Worm (Caenorhabditis elegans) whole organism, late embryonic: Measurements from ENCODE around the gene srh-145.

ENCODE experiments used
- C08G9.2 ChIP-seq: sonication (generic microtip); optimal IDR thresholded peaks from 2 replicates; lab custom pipeline; 2016; ENCODE audit warnings: mild to moderate bottlenecking, missing genetic modification characterization, moderate library complexity, missing compliant biosample characterization
- F13H6.1 ChIP-seq: sonication (generic microtip); optimal IDR thresholded peaks from 2 replicates; lab custom pipeline; 2016; ENCODE audit warnings: missing genetic modification characterization, missing compliant biosample characterization
- Y22D7AL.16 ChIP-seq: sonication (generic microtip); optimal IDR thresholded peaks from 2 replicates; lab custom pipeline; 2016; ENCODE audit warnings: missing genetic modification characterization, missing compliant biosample characterization
- ahr-1 ChIP-seq: sonication (generic microtip); optimal IDR thresholded peaks from 2 replicates; lab custom pipeline; 2016; ENCODE audit warnings: missing genetic modification characterization, missing compliant biosample characterization
- ceh-18 ChIP-seq: sonication (generic microtip); optimal IDR thresholded peaks from 2 replicates; lab custom pipeline; 2016; ENCODE audit warnings: missing genetic modification characterization, missing compliant biosample characterization
- ceh-24 ChIP-seq: sonication (generic microtip); optimal IDR thresholded peaks from 2 replicates; lab custom pipeline; 2016; ENCODE audit warnings: mild to moderate bottlenecking, missing genetic modification characterization, missing compliant biosample characterization
- ceh-30 ChIP-seq: fragments of 150-350 bp; optimal IDR thresholded peaks from 2 replicates; lab custom pipeline; 2014; ENCODE audit warnings: missing biosample characterization, missing genetic modification characterization
- ceh-34 ChIP-seq: sonication (generic microtip); optimal IDR thresholded peaks from 2 replicates; lab custom pipeline; 2016; ENCODE audit warnings: mild to moderate bottlenecking, missing genetic modification characterization, missing compliant biosample characterization
- ceh-45 ChIP-seq: fragments of 200-800 bp; sonication (Bioruptor generic); IDR thresholded peaks from 2 replicates; pipeline ENCODE4 v1.3.6; 2022; ENCODE audit warnings: missing genetic modification reagents, missing genetic modification characterization, missing compliant biosample characterization
- ceh-6 ChIP-seq: fragments of 200-800 bp; sonication (Bioruptor generic); optimal IDR thresholded peaks from 2 replicates; lab custom pipeline; 2018; ENCODE audit warnings: mild to moderate bottlenecking, missing genetic modification characterization, missing compliant biosample characterization
- che-1 ChIP-seq: sonication (generic microtip); optimal IDR thresholded peaks from 2 replicates; lab custom pipeline; 2016; ENCODE audit warnings: mild to moderate bottlenecking, missing genetic modification characterization, missing compliant biosample characterization
- dve-1 ChIP-seq: sonication (generic microtip); optimal IDR thresholded peaks from 2 replicates; lab custom pipeline; 2017; ENCODE audit warnings: antibody characterized with exemption, mild to moderate bottlenecking, missing genetic modification characterization, missing compliant biosample characterization
- elt-4 ChIP-seq: sonication (generic microtip); optimal IDR thresholded peaks from 2 replicates; lab custom pipeline; 2016; ENCODE audit warnings: missing genetic modification characterization, missing compliant biosample characterization
- fkh-10 ChIP-seq: fragments of 150-350 bp; optimal IDR thresholded peaks from 2 replicates; lab custom pipeline; 2014; ENCODE audit warnings: missing biosample characterization, missing genetic modification reagents, missing genetic modification characterization
- fkh-6 ChIP-seq: sonication (generic microtip); optimal IDR thresholded peaks from 2 replicates; lab custom pipeline; 2016; ENCODE audit warnings: missing genetic modification characterization, missing compliant biosample characterization
- gmeb-2 ChIP-seq: sonication (generic microtip); optimal IDR thresholded peaks from 2 replicates; lab custom pipeline; 2016; ENCODE audit warnings: missing genetic modification characterization, inconsistent platforms, missing compliant biosample characterization
- hlh-13 ChIP-seq: fragments of 200-800 bp; sonication (Bioruptor generic); optimal IDR thresholded peaks from 2 replicates; lab custom pipeline; 2018; ENCODE audit warnings: mild to moderate bottlenecking, missing genetic modification characterization, missing compliant biosample characterization
- hlh-15 ChIP-seq: sonication (generic microtip); optimal IDR thresholded peaks from 2 replicates; lab custom pipeline; 2016; ENCODE audit warnings: missing genetic modification characterization, missing compliant biosample characterization
- hlh-30 ChIP-seq: sonication (generic microtip); optimal IDR thresholded peaks from 2 replicates; lab custom pipeline; 2017; ENCODE audit warnings: antibody characterized with exemption, missing genetic modification characterization, missing compliant biosample characterization; ENCODE audit not compliant: insufficient read depth
- madf-2 ChIP-seq: sonication (generic microtip); optimal IDR thresholded peaks from 2 replicates; lab custom pipeline; 2017; ENCODE audit warnings: missing genetic modification characterization, missing compliant biosample characterization
- nfya-1 ChIP-seq: sonication (generic microtip); optimal IDR thresholded peaks from 2 replicates; lab custom pipeline; 2017; ENCODE audit warnings: missing genetic modification characterization, mild to moderate bottlenecking, missing compliant biosample characterization, antibody characterized with exemption, moderate library complexity
- nhr-11 ChIP-seq: fragments of 150-350 bp; optimal IDR thresholded peaks from 2 replicates; lab custom pipeline; 2014; ENCODE audit warnings: missing biosample characterization, missing genetic modification characterization
- nhr-232 ChIP-seq: sonication (generic microtip); optimal IDR thresholded peaks from 2 replicates; lab custom pipeline; 2016; ENCODE audit warnings: missing genetic modification characterization, missing compliant biosample characterization
- npax-4 ChIP-seq: sonication (generic microtip); optimal IDR thresholded peaks from 2 replicates; lab custom pipeline; 2016; ENCODE audit warnings: missing genetic modification characterization, missing compliant biosample characterization
- odd-2 ChIP-seq: sonication (generic microtip); optimal IDR thresholded peaks from 2 replicates; lab custom pipeline; 2017; ENCODE audit warnings: antibody characterized with exemption, mild to moderate bottlenecking, missing genetic modification characterization, missing compliant biosample characterization
- pag-3 ChIP-seq: sonication (generic microtip); optimal IDR thresholded peaks from 2 replicates; lab custom pipeline; 2016; ENCODE audit warnings: missing compliant biosample characterization, missing genetic modification characterization, borderline replicate concordance
- pat-9 ChIP-seq: fragments of 200-800 bp; sonication (Bioruptor generic); optimal IDR thresholded peaks from 2 replicates; lab custom pipeline; 2018; ENCODE audit warnings: mild to moderate bottlenecking, missing genetic modification characterization, moderate library complexity, missing compliant biosample characterization
- pax-1 ChIP-seq: fragments of 150-350 bp; optimal IDR thresholded peaks from 2 replicates; lab custom pipeline; 2014; ENCODE audit warnings: missing biosample characterization, missing genetic modification characterization
- pha-4 ChIP-seq: fragments of 150-350 bp; optimal IDR thresholded peaks from 2 replicates; lab custom pipeline; 2018; ENCODE audit warnings: missing biosample characterization, missing genetic modification reagents, missing genetic modification characterization
- ref-2 ChIP-seq: sonication (generic microtip); optimal IDR thresholded peaks from 2 replicates; lab custom pipeline; 2016; ENCODE audit warnings: missing genetic modification characterization, missing compliant biosample characterization
- sdc-2 ChIP-seq: sonication (generic microtip); optimal IDR thresholded peaks from 2 replicates; lab custom pipeline; 2016; ENCODE audit warnings: missing genotype, missing genetic modification characterization, missing compliant biosample characterization
- syd-9 ChIP-seq: sonication (generic microtip); optimal IDR thresholded peaks from 2 replicates; lab custom pipeline; 2016; ENCODE audit warnings: mild to moderate bottlenecking, missing genetic modification characterization, moderate library complexity, missing compliant biosample characterization
- tbx-7 ChIP-seq: sonication (generic microtip); optimal IDR thresholded peaks from 2 replicates; lab custom pipeline; 2016; ENCODE audit warnings: missing genotype, missing genetic modification characterization, missing compliant biosample characterization
- unc-3 ChIP-seq, 2 experiments: fragments of 200-800 bp in 1 of 2; sonication (Bioruptor generic) in 1 of 2; sonication (generic microtip) in 1 of 2; conservative IDR thresholded peaks in 1 of 2; optimal IDR thresholded peaks in 1 of 2; 2 replicates each; pipeline versions ENCODE4 v1.3.6 to Lab custom; 2016 to 2022; ENCODE audit warnings: missing compliant biosample characterization in 2 of 2, missing genetic modification characterization in 2 of 2, missing genetic modification reagents in 1 of 2
- zip-5 ChIP-seq: sonication (generic microtip); optimal IDR thresholded peaks from 2 replicates; lab custom pipeline; 2016; ENCODE audit warnings: missing genetic modification characterization, missing compliant biosample characterization

The srh-145 gene

DNA sequence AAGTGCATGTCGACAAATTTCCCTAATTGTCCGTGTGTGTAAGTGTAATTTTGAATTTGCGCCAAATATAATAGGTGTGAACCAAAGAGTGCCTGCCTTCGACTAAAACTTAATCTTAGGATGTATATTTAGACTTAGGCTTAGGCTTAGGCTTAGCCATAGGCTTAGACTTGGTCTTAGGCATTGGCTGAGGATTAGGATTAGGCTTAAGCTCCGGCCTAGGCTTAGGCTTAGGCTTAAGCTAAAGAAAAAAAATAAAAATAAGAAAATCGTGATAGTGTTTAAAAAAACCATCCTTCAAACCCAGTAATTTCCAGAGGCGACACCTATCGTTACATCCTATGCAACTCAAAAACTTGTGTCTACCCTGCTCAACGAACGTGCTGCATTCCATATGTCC, 35.7 kb downstream of the srh-145 start:
- TF ChIP-seq madf-2 (tag; lab: Kevin White, UChicago): no peak
- TF ChIP-seq dve-1: peak; percentile 70
- TF ChIP-seq ahr-1: no peak

- TF ChIP-seq che-1 (tag; lab: Kevin White, UChicago) (no peak), ahr-1 (no peak), ref-2 (no peak), nhr-232 (tag; lab: Kevin White, UChicago) (no peak), ceh-6 (GFP tag; lab: Kevin White, UChicago) (no peak), npax-4 (no peak), odd-2 (tag; lab: Kevin White, UChicago) (no peak), ceh-18 (tag; lab: Kevin White, UChicago) (no peak), elt-4 (tag; lab: Kevin White, UChicago) (no peak), dve-1 (no peak), nhr-11 (no peak), nfya-1 (tag; lab: Kevin White, UChicago) (no peak), unc-3 (GFP tag; conservative IDR thresholded peaks at IDR 0.05; lab: Robert Waterston, UW) (no peak), unc-3 (tag; optimal IDR thresholded peaks at IDR 0.05; lab: Kevin White, UChicago) (no peak), fkh-6 (no peak)
- TF ChIP-seq, all 69 proteins: peak for 0
Measured at ce11 chrV:16447735-16448134, 37.2 kb downstream of the srh-145 start, which contains the start of gene T08G3.13. TSS of gene T08G3.13 (plus strand) at chrV:16448035.

DNA sequence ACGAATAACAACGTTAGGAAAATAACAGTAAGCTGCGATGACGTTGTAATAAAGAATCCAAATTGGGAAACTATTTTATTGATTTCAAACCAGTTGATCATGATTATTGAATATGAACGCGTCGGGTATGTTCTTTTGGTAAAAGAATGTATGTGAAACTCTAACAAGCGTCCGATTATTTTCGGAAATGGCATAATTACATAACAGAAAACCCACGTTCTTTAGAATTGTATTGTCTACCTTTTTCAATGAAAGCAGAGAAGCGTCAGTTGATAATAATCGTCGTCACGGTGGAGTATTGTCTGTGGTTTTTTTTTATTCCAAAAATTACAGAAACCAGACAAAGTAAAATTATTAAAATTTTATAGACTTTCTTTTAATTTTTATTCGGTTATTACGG, 44.6 kb downstream of the srh-145 start, which contains the start of gene str-14:
Gene str-14, minus strand, starts transcription at position 101 of the 400 bp plus-strand sequence.
- no peak for TF ChIP-seq nhr-232 (tag; lab: Kevin White, UChicago)
- no peak for TF ChIP-seq Y22D7AL.16
- TF ChIP-seq sdc-2 (tag; lab: Kevin White, UChicago): no peak
- no peak for TF ChIP-seq npax-4
- TF ChIP-seq hlh-13: no peak
- TF ChIP-seq pha-4 (tag; lab: Kevin White, UChicago): no peak
- TF ChIP-seq ceh-24: no peak
- no peak for TF ChIP-seq fkh-10 (GFP tag; lab: Kevin White, UChicago)
- no peak for TF ChIP-seq gmeb-2 (tag; lab: Kevin White, UChicago)
- TF ChIP-seq tbx-7: no peak
- TF ChIP-seq hlh-15 (tag; lab: Kevin White, UChicago): no peak
- TF ChIP-seq syd-9 (tag; lab: Kevin White, UChicago): no peak

DNA sequence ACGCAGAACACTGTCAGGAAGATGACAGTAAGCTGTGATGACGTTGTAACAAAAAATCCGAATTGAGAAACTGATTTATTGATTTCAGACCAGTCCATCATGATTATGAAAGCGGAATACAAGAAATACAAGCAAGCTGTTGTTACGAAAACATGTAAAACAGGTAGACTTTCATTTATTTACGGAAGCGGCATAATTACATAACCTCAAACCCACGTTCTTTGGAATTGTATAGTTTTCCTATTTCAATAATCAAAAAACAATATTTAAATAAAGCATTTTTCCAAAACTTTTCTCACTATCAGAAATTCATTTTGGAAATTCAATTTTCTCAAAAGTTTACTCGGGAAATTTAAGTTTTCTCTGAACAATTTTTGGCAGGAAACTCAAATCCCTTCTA, 48.2 kb downstream of the srh-145 start, which contains the start of gene str-15:
Gene str-15, minus strand, starts transcription at position 101 of the 400 bp plus-strand sequence.
- no peak for TF ChIP-seq hlh-15 (tag; lab: Kevin White, UChicago)
- no peak for TF ChIP-seq pag-3 (tag; lab: Kevin White, UChicago)
- TF ChIP-seq pat-9 (tag; lab: Kevin White, UChicago): no peak
- TF ChIP-seq C08G9.2 (tag; lab: Kevin White, UChicago): no peak
- TF ChIP-seq ceh-6 (GFP tag; lab: Kevin White, UChicago): no peak
- TF ChIP-seq ceh-34 (tag; lab: Kevin White, UChicago): no peak
- TF ChIP-seq zip-5 (tag; lab: Kevin White, UChicago): no peak
- no peak for TF ChIP-seq ceh-30 (tag; lab: Kevin White, UChicago)

DNA sequence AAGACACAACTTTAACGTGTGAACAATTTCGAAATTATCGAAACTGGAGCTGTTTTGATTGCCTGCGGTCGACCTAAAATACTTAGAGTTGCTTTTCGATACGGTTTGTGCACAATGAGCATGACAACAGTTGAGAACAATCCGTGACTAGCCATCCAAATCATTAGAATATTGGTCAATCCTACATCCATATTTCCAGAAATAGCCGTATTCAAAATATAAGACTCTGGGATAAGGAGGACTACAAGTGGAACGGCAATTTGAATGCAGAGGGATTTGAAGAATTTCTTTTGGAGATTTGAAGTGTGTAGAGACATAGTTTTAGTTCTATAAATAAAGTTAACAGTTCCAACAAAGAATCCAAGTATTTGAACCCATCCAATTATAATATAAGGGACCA, 48.9 kb downstream of the srh-145 start:
- no peak for TF ChIP-seq pax-1 (tag; lab: Kevin White, UChicago)
- TF ChIP-seq hlh-30 (tag; lab: Kevin White, UChicago): no peak
- no peak for TF ChIP-seq pag-3 (tag; lab: Kevin White, UChicago)
- TF ChIP-seq npax-4: no peak
- TF ChIP-seq nhr-232 (tag; lab: Kevin White, UChicago): no peak
- TF ChIP-seq fkh-6: no peak
- TF ChIP-seq fkh-10 (GFP tag; lab: Kevin White, UChicago): no peak
- no peak for TF ChIP-seq F13H6.1 (tag; lab: Kevin White, UChicago)
- TF ChIP-seq syd-9 (tag; lab: Kevin White, UChicago): no peak
- TF ChIP-seq che-1 (tag; lab: Kevin White, UChicago): no peak
- no peak for TF ChIP-seq odd-2 (tag; lab: Kevin White, UChicago)
- TF ChIP-seq pha-4 (tag; lab: Kevin White, UChicago): no peak
- TF ChIP-seq ceh-45 (GFP tag; lab: Robert Waterston, UW): no peak
- no peak for TF ChIP-seq unc-3 (GFP tag; conservative IDR thresholded peaks at IDR 0.05; lab: Robert Waterston, UW)
- TF ChIP-seq unc-3 (tag; optimal IDR thresholded peaks at IDR 0.05; lab: Kevin White, UChicago): no peak
- TF ChIP-seq gmeb-2 (tag; lab: Kevin White, UChicago): no peak
